Worm (Caenorhabditis elegans): ENCODE measurements around the gene npp-10.

DNA sequence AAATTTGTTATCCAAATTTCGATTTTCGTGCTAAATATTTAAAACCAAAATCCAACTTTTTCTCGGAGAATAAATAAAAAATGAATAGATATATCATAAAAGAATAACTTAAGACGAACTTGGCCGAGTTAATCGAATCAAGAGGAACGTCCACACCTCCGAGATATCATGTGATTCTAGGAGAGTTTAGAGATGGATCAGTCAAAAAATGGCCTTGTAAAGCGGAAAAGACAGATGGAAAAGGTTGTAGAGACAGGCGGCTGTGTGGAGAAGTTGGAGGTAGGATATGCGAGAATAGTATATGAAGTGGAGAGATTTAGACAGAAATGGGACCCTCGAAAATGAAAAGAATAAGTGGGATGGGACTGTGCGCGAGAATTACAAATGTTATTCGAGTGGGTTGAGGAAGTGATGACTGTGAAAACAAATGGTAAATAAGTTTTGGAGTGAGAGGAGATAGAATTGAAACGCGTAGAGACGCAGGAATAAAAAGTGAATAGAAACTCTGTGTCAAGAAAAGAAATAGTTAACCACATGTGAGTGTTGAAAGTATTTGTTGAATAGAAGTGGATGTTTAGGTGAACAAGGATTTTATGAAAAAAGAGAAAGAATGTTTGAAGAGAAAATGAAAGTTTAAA is 36.5 kb downstream of the npp-10 start:
- TF ChIP-seq scrt-1 (GFP tag; IDR thresholded peaks at IDR 0.05) = no peak
- TF ChIP-seq pes-1 (GFP tag; IDR thresholded peaks at IDR 0.05) = no peak
- no peak for TF ChIP-seq tbx-37 (GFP tag; conservative IDR thresholded peaks at IDR 0.05)
- no peak for TF ChIP-seq tbx-11 (GFP tag; IDR thresholded peaks at IDR 0.05)
- TF ChIP-seq ets-7 (tag; optimal IDR thresholded peaks at IDR 0.05) = no peak
- TF ChIP-seq hnd-1 (tag; optimal IDR thresholded peaks at IDR 0.05) = no peak
- no peak for TF ChIP-seq hmg-4 (GFP tag; optimal IDR thresholded peaks at IDR 0.05)
- TF ChIP-seq ama-1 (optimal IDR thresholded peaks at IDR 0.05) = no peak
- no peak for TF ChIP-seq flt-1 (GFP tag; IDR thresholded peaks at IDR 0.05)
- TF ChIP-seq aly-1 (tag; optimal IDR thresholded peaks at IDR 0.05) = no peak
- TF ChIP-seq hmbx-1 (tag; optimal IDR thresholded peaks at IDR 0.05) = no peak
- no peak for TF ChIP-seq ceh-13 (GFP tag; optimal IDR thresholded peaks at IDR 0.05)

Data from whole organism, early embryonic.